Fruit fly (Drosophila melanogaster): ENCODE data around the gene CG12061.

CG12061 gene

dm6 chrX:23013208-23013607, 22.7 kb upstream of the CG12061 start, which contains the start of the genes Rab21 and Coa7 (continued):
- TF ChIP-seq Adf1 (GFP tag; IDR thresholded peaks at IDR 0.05) = peak; percentile 28; the same call in 1 of the 2 replicates
- TF ChIP-seq CG12659 (GFP tag; optimal IDR thresholded peaks at IDR 0.05) = peak; percentile 65
- TF ChIP-seq lov (optimal IDR thresholded peaks at IDR 0.05) = no peak
- no peak for TF ChIP-seq lov (GFP tag; IDR thresholded peaks at IDR 0.05)
- no peak for TF ChIP-seq Doc2 (GFP tag; IDR thresholded peaks at IDR 0.05)
- no peak for TF ChIP-seq CG4854 (GFP tag; optimal IDR thresholded peaks at IDR 0.05)
- TF ChIP-seq Dip2 (GFP tag; IDR thresholded peaks at IDR 0.05) = no peak
- TF ChIP-seq BtbVII (GFP tag; optimal IDR thresholded peaks at IDR 0.05) = no peak
- peak; percentile 6 for TF ChIP-seq CG17186 (GFP tag; optimal IDR thresholded peaks at IDR 0.05)
- peak in 1 of 2 experiments; percentile 21 for TF ChIP-seq dpn (GFP tag; optimal IDR thresholded peaks at IDR 0.05)
- TF ChIP-seq seq (GFP tag; IDR thresholded peaks at IDR 0.05) = no peak
- TF ChIP-seq phol (tag; optimal IDR thresholded peaks at IDR 0.05) = peak; percentile 62
- TF ChIP-seq vvl (GFP tag; IDR thresholded peaks at IDR 0.05) = peak; percentile 20; the same call in 1 of the 2 replicates
- TF ChIP-seq CG10979 (tag; optimal IDR thresholded peaks at IDR 0.05) = peak; percentile 15
- no peak for TF ChIP-seq ac (GFP tag; optimal IDR thresholded peaks at IDR 0.05)
- TF ChIP-seq CG30403 (GFP tag; optimal IDR thresholded peaks at IDR 0.05) = peak; percentile 26
- peak; percentile 43; the same call in 1 of the 2 replicates for TF ChIP-seq sob (GFP tag; IDR thresholded peaks at IDR 0.05)
- peak; percentile 53 for TF ChIP-seq MBD-R2 (GFP tag; IDR thresholded peaks at IDR 0.05)
- TF ChIP-seq NC2β (GFP tag; optimal IDR thresholded peaks at IDR 0.05) = no peak
- TF ChIP-seq Ssrp (tag; optimal IDR thresholded peaks at IDR 0.05) = no peak
- no peak for TF ChIP-seq Deaf1 (tag; optimal IDR thresholded peaks at IDR 0.05)
- peak; percentile 93 for TF ChIP-seq hbn (GFP tag; IDR thresholded peaks at IDR 0.05; ENCODE audit: partially characterized antibody)
- TF ChIP-seq Kr (GFP tag; optimal IDR thresholded peaks at IDR 0.05) = no peak
- no peak for TF ChIP-seq twi (tag; optimal IDR thresholded peaks at IDR 0.05)
- TF ChIP-seq CG31441 (GFP tag; IDR thresholded peaks at IDR 0.05) = no peak
- no peak for TF ChIP-seq cato (GFP tag; optimal IDR thresholded peaks at IDR 0.05; ENCODE audit: borderline replicate concordance)
- no peak for TF ChIP-seq CG9215 (GFP tag; IDR thresholded peaks at IDR 0.05)
- no peak for TF ChIP-seq Dip3 (GFP tag; optimal IDR thresholded peaks at IDR 0.05)
- peak; percentile 93 for TF ChIP-seq bbx (GFP tag; IDR thresholded peaks at IDR 0.05; ENCODE audit: partially characterized antibody)
- TF ChIP-seq tna (GFP tag; IDR thresholded peaks at IDR 0.05; ENCODE audit: partially characterized antibody) = peak; percentile 91
- no peak for TF ChIP-seq CG4820 (GFP tag; optimal IDR thresholded peaks at IDR 0.05)
- peak; percentile 20 for TF ChIP-seq Dp (GFP tag; optimal IDR thresholded peaks at IDR 0.05)
- no peak for TF ChIP-seq corto (GFP tag; optimal IDR thresholded peaks at IDR 0.05)
- TF ChIP-seq CG2129 (GFP tag; IDR thresholded peaks at IDR 0.05; ENCODE audit: partially characterized antibody) = peak; percentile 84
- TF ChIP-seq CrebB (tag; optimal IDR thresholded peaks at IDR 0.05) = no peak
- no peak for TF ChIP-seq CG7786 (GFP tag; optimal IDR thresholded peaks at IDR 0.05)
- 0 out of 3 replicates have a peak, but pooled peaks have one; percentile 32 for TF ChIP-seq CG17361 (GFP tag; IDR thresholded peaks at IDR 0.05)
- peak; percentile 96 for TF ChIP-seq CG14860 (GFP tag; IDR thresholded peaks at IDR 0.05; ENCODE audit: partially characterized antibody)
- TF ChIP-seq knrl (GFP tag; IDR thresholded peaks at IDR 0.05; ENCODE audit: partially characterized antibody) = peak; percentile 98
- TF ChIP-seq Doc3 (GFP tag; IDR thresholded peaks at IDR 0.05; ENCODE audit: partially characterized antibody) = peak; percentile 96
- TF ChIP-seq ind (GFP tag; optimal IDR thresholded peaks at IDR 0.05) = peak; percentile 21
- no peak for TF ChIP-seq CG30431 (GFP tag; optimal IDR thresholded peaks at IDR 0.05)
- TF ChIP-seq CG12219 (GFP tag; optimal IDR thresholded peaks at IDR 0.05) = no peak
- no peak for TF ChIP-seq B-H1 (GFP tag; IDR thresholded peaks at IDR 0.05)
- peak; percentile 55 for TF ChIP-seq CG3995 (GFP tag; optimal IDR thresholded peaks at IDR 0.05)
- no peak for TF ChIP-seq Eip74EF (GFP tag; optimal IDR thresholded peaks at IDR 0.05)
- TF ChIP-seq exex (tag; optimal IDR thresholded peaks at IDR 0.05) = peak; percentile 12
- peak; percentile 85 for TF ChIP-seq pzg (GFP tag; optimal IDR thresholded peaks at IDR 0.05)
- TF ChIP-seq CG6175 (GFP tag; IDR thresholded peaks at IDR 0.05) = no peak
- no peak for TF ChIP-seq CG2199 (GFP tag; IDR thresholded peaks at IDR 0.05)
- no peak for TF ChIP-seq fd64A (GFP tag; optimal IDR thresholded peaks at IDR 0.05)
